Fruit fly (Drosophila melanogaster): ENCODE data around the gene GABA-B-R1.
A peak's percentile ranks its signal among the peaks of the same experiment; 100 is the strongest.

Gene GABA-B-R1

dm6 chr2L:14997370-14997769 is 18.8 kb upstream of the GABA-B-R1 start, which contains the start of gene mol (continued):
- TF ChIP-seq Bgb (GFP tag; IDR thresholded peaks at IDR 0.05; ENCODE audit: partially characterized antibody) (0 out of 2 replicates have a peak, but pooled peaks have one; percentile 17), kah (GFP tag; optimal IDR thresholded peaks at IDR 0.05) (no peak), lab (GFP tag; optimal IDR thresholded peaks at IDR 0.05) (peak; percentile 15), yki (optimal IDR thresholded peaks at IDR 0.05) (no peak), CG10209 (GFP tag; optimal IDR thresholded peaks at IDR 0.05) (no peak), vvl (GFP tag; IDR thresholded peaks at IDR 0.05) (peak; percentile 70), CG13424 (tag; optimal IDR thresholded peaks at IDR 0.05) (no peak), CG17359 (tag; optimal IDR thresholded peaks at IDR 0.05) (no peak), tup (GFP tag; optimal IDR thresholded peaks at IDR 0.05) (no peak), CG32772 (GFP tag; IDR thresholded peaks at IDR 0.05) (no peak), otp (GFP tag; IDR thresholded peaks at IDR 0.05) (no peak), CG13287 (GFP tag; IDR thresholded peaks at IDR 0.05; ENCODE audit: partially characterized antibody) (peak; percentile 23; the same call in 1 of the 2 replicates), CG7928 (GFP tag; optimal IDR thresholded peaks at IDR 0.05) (no peak), E2f2 (GFP tag; IDR thresholded peaks at IDR 0.05) (0 out of 2 replicates have a peak, but pooled peaks have one; percentile 18), cas (GFP tag; IDR thresholded peaks at IDR 0.05) (no peak), Eip74EF (GFP tag; optimal IDR thresholded peaks at IDR 0.05) (no peak), CG16863 (GFP tag; optimal IDR thresholded peaks at IDR 0.05) (no peak), Blimp-1 (GFP tag; optimal IDR thresholded peaks at IDR 0.05) (peak; percentile 63), Dad (GFP tag; optimal IDR thresholded peaks at IDR 0.05) (no peak), mld (GFP tag; IDR thresholded peaks at IDR 0.05; ENCODE audit: partially characterized antibody) (0 out of 3 replicates have a peak, but pooled peaks have one; percentile 39), Deaf1 (tag; optimal IDR thresholded peaks at IDR 0.05) (peak; percentile 11), ci (GFP tag; IDR thresholded peaks at IDR 0.05) (0 out of 3 replicates have a peak, but pooled peaks have one; percentile 42), Gug (GFP tag; IDR thresholded peaks at IDR 0.05) (no peak), Dll (GFP tag; IDR thresholded peaks at IDR 0.05; ENCODE audit: partially characterized antibody) (0 out of 4 replicates have a peak, but pooled peaks have one; percentile 16), Scr (GFP tag; IDR thresholded peaks at IDR 0.05; ENCODE audit: partially characterized antibody) (no peak), Gsc (GFP tag; IDR thresholded peaks at IDR 0.05) (no peak), CG18764 (GFP tag; optimal IDR thresholded peaks at IDR 0.05) (no peak), CG18619 (GFP tag; optimal IDR thresholded peaks at IDR 0.05) (no peak), chinmo (GFP tag; IDR thresholded peaks at IDR 0.05; ENCODE audit: partially characterized antibody) (0 out of 4 replicates have a peak, but pooled peaks have one; percentile 71), Trl (optimal IDR thresholded peaks at IDR 0.05) (peak; percentile 50 to 59), Trl (GFP tag; optimal IDR thresholded peaks at IDR 0.05) (peak; percentile 6)

- TF ChIP-seq CG7372 (GFP tag; IDR thresholded peaks at IDR 0.05) (0 out of 2 replicates have a peak, but pooled peaks have one; percentile 15), sd (tag; optimal IDR thresholded peaks at IDR 0.05) (peak; percentile 78), Ets65A (GFP tag) (peak; percentile 3), rib (GFP tag; IDR thresholded peaks at IDR 0.05) (0 out of 2 replicates have a peak, but pooled peaks have one; percentile 18), kni (GFP tag; optimal IDR thresholded peaks at IDR 0.05) (no peak), Tbp (GFP tag; optimal IDR thresholded peaks at IDR 0.05) (no peak), CG11398 (GFP tag; optimal IDR thresholded peaks at IDR 0.05) (no peak), vvl (GFP tag; IDR thresholded peaks at IDR 0.05) (0 out of 2 replicates have a peak, but pooled peaks have one; percentile 20), chinmo (GFP tag; IDR thresholded peaks at IDR 0.05; ENCODE audit: partially characterized antibody) (0 out of 4 replicates have a peak, but pooled peaks have one; percentile 67)
These were observed 15.8 kb upstream of the GABA-B-R1 start for dm6 chr2L:15000360-15000759.

DNA sequence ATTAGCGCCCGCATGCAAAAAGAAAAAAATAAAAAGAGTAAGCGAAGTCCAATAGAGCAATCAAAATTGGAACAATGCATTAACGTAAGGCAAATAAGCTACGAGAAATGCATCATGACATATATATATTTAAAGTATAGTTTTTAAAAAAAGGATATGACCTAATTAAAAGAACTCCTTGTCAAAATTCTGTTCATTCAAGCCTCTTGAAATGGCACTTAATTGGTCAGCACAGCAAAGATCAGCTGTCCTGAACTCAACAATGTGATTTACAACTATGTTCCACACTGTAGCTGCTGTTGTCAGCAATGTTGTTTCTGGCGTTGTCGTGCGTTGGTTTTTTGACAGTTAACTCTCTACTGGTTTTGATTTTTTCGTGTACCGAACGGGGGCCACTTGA is 14.3 kb upstream of the GABA-B-R1 start:
- TF ChIP-seq CG15269 (tag; optimal IDR thresholded peaks at IDR 0.05) (peak; percentile 33), onecut (GFP tag; IDR thresholded peaks at IDR 0.05) (no peak), Camta (GFP tag; optimal IDR thresholded peaks at IDR 0.05) (no peak), CG8388 (GFP tag; optimal IDR thresholded peaks at IDR 0.05) (no peak), Med (GFP tag) (peak; percentile 51), row (GFP tag; IDR thresholded peaks at IDR 0.05) (0 out of 3 replicates have a peak, but pooled peaks have one; percentile 15), C15 (GFP tag; IDR thresholded peaks at IDR 0.05) (no peak), CG12659 (GFP tag; optimal IDR thresholded peaks at IDR 0.05) (peak; percentile 3), Abd-B (GFP tag; optimal IDR thresholded peaks at IDR 0.05) (no peak), CG6654 (GFP tag; optimal IDR thresholded peaks at IDR 0.05) (no peak), lola (GFP tag; optimal IDR thresholded peaks at IDR 0.05) (no peak), Taf1 (GFP tag; IDR thresholded peaks at IDR 0.05) (no peak)
